Worm (Caenorhabditis elegans): ENCODE data around the gene zfp-1.
A peak's percentile ranks its signal among the peaks of the same experiment; 100 is the strongest.

Gene zfp-1

DNA sequence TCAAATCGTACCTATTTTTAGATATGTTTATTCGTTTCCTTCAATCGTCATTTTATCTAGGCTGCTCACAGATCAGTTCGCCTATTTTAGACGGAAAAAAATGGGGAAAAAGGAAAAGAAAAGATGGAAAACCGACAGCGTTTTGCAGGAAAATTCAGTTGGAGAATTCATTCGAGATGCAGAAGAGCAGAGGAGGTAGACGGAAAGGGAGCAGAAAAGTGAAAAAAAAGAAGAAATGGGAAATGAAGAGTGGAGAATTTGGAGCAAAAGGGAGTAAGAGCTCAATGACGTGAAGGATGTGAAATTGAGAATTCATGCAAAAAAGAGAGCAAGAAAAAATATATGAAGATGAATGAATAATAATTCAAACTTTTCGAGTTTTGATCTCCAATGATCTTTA lies 6.8 kb upstream of the zfp-1 start:
- no peak for TF ChIP-seq dao-5 (tag; optimal IDR thresholded peaks at IDR 0.05)

DNA sequence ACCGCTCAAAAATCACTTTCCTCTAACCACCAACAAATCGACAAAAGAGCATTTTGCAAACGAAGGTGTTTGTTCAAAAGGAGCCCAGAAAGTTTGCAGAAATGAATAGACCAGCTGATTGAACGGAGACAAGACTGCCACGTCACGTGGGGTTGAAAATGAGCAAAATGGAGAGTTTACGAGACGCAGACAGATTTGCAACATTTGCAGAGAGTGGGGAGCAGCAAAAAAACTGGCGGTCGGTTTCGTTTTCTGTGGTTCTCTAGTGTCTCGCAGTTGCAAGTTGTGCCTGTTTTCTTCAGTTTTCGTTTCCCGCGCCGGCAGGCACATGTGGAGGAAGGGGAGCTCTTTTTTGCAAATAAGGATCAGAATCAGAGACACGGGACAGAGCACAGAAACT lies 5.9 kb upstream of the zfp-1 start:
- no peak for TF ChIP-seq W03F9.2 (tag; optimal IDR thresholded peaks at IDR 0.05)
- peak; percentile 21 for TF ChIP-seq him-1 (tag; optimal IDR thresholded peaks at IDR 0.05)

DNA sequence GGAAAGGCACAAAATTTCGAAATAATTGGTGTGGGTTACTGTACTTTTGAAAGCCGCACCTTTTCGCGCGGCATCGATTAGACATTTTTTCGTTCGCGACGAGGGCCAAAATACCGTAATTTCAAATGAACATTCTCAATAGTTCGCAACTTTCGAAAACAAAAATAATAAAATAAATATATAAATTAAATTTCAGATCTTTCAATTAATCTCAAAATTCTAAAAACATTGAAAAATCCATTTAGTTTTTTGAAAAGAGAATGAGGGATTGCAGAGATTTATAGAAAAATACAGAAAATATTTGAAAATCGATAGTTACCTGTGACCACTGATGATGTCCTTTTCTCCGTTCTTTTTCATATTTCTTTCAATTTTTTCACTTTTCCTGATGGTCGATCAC lies 5.3 kb upstream of the zfp-1 start, which contains the start of gene K02D10.8:
TSS of gene K02D10.8 (plus strand) at position 301 of the 400 bp plus-strand sequence.
- TF ChIP-seq him-1 (tag; optimal IDR thresholded peaks at IDR 0.05) (no peak), dao-5 (tag; optimal IDR thresholded peaks at IDR 0.05) (no peak), W03F9.2 (tag; optimal IDR thresholded peaks at IDR 0.05) (no peak)

DNA sequence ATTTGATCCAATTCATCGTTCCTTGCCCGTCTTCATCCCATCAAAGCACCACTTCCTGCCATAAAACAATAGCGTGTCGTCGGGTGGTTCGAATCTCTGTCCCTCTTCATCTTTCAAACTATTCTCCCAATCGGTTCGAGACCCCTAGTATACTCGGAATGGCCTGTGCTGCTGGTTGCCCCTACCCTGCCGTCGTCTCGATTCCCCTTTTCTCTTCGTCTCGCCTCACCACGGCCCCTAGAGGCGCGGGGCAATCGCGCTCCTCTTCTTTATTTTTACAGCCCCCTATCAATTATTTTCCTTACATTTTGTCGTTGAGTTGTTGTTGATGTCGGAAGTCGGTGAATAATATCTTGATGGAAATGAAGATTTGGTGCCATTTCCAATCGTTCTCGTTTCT lies 2.6 kb upstream of the zfp-1 start:
- TF ChIP-seq him-1 (tag; optimal IDR thresholded peaks at IDR 0.05) (peak; percentile 10), W03F9.2 (tag; optimal IDR thresholded peaks at IDR 0.05) (no peak), dao-5 (tag; optimal IDR thresholded peaks at IDR 0.05) (no peak)

DNA sequence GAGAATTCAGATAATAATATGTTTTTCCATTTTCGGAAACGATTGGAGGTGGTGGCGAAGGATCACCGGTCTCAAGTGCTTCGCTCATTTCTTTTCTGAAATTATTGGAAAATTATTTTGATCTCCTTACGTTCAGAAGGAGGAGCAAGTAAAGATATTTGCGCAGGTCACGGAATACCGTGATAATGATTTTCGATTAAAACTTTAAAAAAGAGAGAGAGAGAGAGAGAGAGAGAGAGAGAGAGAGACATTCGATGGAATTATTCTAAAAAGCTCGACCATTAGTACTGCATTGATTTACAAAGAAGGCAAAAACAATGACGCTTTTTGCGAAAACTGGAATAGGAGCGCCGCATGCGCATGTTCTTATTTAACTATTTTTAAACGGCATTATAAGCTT lies 916 bp downstream of the zfp-1 start, which contains the start of gene ztf-1:
TSS of gene ztf-1 (minus strand) at position 101 of the 400 bp plus-strand sequence.
- TF ChIP-seq dao-5 (tag; optimal IDR thresholded peaks at IDR 0.05), result no peak
- TF ChIP-seq W03F9.2 (tag; optimal IDR thresholded peaks at IDR 0.05), result no peak
- TF ChIP-seq him-1 (tag; optimal IDR thresholded peaks at IDR 0.05), result no peak

DNA sequence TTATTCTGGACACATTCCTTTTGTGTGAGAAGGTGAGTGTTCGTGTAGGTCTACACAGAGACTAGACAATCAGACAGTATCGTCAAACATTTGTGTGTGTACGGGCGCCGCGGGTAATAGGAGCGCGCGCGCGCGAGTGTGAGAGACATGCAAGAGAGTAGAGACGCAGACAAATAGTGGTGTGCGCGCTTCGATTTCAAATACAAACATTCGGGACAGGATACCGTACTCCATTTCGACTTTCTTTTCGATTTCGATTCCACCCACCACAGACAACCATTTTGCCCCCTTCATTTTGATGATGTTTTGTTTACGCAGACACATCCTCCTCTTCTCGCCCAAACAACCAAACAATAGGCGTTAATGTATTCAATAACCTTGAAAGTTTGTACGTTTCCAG lies 3.5 kb downstream of the zfp-1 start:
- TF ChIP-seq him-1 (tag; optimal IDR thresholded peaks at IDR 0.05) (no peak), dao-5 (tag; optimal IDR thresholded peaks at IDR 0.05) (no peak), W03F9.2 (tag; optimal IDR thresholded peaks at IDR 0.05) (no peak)

DNA sequence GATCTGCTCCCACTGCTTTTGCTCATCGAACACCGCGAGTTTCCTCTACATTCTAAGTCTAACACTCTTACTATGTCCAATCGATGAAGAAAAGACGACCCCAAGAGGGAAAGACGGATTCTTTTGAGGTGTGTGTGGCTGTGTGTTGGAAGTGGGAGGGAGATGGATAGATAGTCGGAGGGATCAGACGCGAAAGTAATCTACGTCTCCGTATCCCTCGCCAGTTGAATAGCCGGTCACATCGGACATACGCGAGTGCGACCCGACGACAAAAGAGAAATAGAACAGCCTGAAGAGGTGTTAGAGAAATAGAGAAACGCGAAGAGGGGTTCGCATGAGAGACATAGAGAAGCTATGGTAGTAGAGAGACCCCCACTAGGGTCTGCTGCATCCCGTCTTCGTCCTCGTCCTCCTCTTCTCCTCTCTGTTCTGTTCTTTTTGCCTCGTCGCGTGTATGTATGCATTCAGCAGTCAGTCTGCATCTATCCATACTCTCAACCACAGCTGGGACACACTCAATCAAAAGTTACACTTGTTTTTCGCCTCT lies 4.3 kb downstream of the zfp-1 start:
- TF ChIP-seq him-1 (tag; optimal IDR thresholded peaks at IDR 0.05) (peak; percentile 96), W03F9.2 (tag; optimal IDR thresholded peaks at IDR 0.05) (peak; percentile 86), dao-5 (tag; optimal IDR thresholded peaks at IDR 0.05) (peak; percentile 46)

DNA sequence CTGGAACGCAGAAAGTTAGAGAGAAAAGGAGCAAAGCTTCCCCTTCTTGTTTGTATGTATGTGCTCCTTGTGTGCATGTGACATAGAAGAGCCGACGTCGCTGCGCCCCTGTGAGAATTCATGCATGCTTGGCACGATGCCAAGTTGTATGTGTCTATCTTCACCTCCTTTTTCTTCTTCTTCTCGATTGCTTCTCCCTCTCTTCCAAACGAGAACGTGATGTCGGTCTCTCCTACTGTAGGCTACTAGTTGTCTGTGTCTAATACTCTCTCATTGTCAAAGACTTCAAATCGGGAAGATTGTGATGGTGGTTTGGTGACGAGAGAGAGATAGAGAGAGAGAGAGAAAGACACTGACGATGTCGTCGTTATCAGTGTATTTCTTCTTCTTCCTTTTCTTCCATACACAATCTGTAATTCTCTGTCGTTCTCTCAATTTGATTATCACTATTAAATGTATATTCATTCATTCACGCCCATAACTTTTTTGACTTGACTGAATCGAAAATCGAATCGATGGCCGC lies 5.9 kb downstream of the zfp-1 start:
- peak; percentile 77 for TF ChIP-seq him-1 (tag; optimal IDR thresholded peaks at IDR 0.05)
- TF ChIP-seq dao-5 (tag; optimal IDR thresholded peaks at IDR 0.05), result no peak
- TF ChIP-seq W03F9.2 (tag; optimal IDR thresholded peaks at IDR 0.05), result peak; percentile 75

DNA sequence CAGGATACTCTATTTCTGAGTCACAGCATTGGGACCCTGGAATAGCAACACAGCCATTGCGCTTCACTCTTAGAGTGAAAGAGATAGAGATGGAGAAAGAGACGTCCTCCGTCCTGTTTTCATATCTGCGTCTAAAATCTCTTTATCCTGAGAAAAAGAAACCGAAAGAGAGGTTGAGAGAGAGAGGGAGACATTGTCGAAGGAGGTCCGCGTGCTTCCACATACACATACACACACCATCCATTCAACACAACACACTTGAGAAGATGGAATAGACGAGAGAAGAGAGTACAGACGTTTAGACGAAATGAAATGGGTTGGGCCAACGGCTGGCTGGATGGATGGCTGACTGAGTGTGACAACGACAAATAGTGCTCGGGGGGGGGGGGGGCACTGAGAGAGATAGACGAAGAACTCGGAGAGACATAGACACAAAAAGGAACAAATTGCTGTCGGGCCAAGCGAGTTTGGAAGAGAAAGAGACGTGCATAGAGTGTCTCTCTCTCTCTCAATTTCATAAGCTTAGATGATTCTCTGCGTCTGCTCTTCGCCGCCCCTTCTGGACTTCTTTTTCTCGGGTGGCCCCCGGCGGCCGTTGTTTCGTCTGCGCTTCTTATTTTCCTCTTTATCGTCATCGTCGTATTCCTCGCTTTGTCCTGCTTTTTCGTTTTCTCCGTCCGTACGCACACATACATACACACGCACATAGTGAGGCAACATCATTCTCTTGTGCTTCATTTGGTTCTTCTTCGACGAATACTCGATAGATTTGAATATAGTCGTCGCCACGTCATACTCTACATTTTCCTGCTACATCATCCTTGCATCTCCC lies 8.8 kb downstream of the zfp-1 start, which contains the start of gene F54F2.6:
TSS of gene F54F2.6 (minus strand) at position 738 of the 832 bp plus-strand sequence.
- TF ChIP-seq him-1 (tag; optimal IDR thresholded peaks at IDR 0.05), result peak; percentile 88
- peak; percentile 65 for TF ChIP-seq W03F9.2 (tag; optimal IDR thresholded peaks at IDR 0.05)
- no peak for TF ChIP-seq dao-5 (tag; optimal IDR thresholded peaks at IDR 0.05)

DNA sequence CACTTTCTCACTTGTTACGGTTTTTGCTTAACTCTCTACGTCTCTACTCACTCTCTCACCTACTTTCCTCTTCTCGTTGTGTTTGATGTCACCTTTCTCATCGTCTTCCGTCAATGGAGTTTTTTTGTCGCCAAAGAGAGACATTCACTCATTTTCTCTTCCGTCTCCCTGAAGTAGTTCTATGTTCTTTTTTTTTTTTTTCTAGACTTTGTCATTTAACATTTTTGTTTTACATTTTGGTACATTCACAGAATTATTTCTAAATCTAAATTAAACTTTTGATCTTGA lies 9.4 kb downstream of the zfp-1 start:
- TF ChIP-seq W03F9.2 (tag; optimal IDR thresholded peaks at IDR 0.05) (no peak), dao-5 (tag; optimal IDR thresholded peaks at IDR 0.05) (no peak), him-1 (tag; optimal IDR thresholded peaks at IDR 0.05) (no peak)

DNA sequence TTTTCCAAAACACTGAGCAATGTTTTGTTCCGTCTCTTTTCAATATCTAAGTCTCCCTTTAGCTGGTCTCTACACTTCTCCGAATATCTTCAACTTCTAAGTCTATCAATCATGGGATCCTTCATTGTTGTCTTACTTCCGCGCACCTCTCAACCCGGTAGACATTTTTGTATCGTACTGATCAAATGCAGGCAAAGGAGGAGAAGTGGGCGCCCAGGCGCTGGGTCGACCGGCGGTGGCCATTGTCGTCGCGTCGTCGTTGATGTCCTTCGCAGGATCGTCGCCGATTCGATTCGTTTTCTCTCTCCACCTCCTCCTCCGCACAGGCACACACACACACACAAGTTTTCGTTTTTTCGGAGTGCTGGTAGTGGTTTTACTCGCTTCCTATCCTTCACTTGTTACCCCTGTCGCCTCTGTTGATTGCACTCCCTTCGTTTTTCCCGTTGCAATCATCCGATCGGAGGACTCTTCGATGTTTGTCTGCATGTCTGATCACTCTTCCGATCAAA lies 10.1 kb downstream of the zfp-1 start:
- TF ChIP-seq W03F9.2 (tag; optimal IDR thresholded peaks at IDR 0.05), result no peak

DNA sequence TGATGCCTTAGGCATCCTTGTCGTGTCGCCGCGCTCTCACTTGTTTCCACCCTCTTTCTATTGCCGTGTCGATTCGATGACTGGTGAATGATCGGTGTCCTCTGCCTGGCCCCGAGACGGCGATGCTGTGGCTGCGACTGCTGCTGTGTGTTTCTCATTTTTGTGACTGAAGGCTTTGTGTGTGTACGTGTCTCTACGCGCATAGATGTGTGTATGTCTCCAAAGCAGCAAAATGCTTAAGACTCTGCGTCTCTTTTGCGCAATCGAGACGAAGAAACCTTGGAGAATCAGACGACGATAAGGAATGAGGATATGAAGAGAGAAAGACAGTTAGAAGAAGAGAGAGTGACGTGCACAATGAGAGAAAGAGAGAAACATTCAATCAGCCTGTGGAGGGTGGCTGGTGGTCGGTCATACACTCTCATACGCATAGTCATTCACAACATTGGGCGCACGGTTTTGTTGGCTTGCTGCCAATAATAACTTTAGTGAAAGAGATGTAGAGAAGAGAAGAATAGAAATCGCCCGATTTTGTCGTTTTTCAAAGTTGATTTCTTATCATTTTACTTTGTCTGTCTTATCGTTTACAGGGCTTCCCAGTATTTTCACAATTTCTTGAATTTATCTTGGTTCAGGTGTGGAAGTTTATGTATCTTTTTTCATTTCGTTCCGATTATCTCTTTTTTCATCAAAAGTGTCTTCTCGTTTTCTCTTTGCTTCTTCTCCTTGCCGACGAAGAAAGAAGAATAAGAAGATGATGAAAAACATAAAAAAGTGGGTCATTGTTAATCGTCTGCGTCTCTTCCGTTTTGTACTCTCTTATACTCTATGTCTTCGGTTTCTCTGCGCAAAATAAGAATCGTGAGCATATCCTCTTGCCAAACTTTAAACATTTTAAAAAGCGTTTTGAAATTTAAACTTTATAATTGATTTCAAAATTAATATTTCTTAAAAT lies 10.8 kb downstream of the zfp-1 start:
- TF ChIP-seq W03F9.2 (tag; optimal IDR thresholded peaks at IDR 0.05) (peak; percentile 66), dao-5 (tag; optimal IDR thresholded peaks at IDR 0.05) (peak; percentile 55), him-1 (tag; optimal IDR thresholded peaks at IDR 0.05) (peak; percentile 56)

DNA sequence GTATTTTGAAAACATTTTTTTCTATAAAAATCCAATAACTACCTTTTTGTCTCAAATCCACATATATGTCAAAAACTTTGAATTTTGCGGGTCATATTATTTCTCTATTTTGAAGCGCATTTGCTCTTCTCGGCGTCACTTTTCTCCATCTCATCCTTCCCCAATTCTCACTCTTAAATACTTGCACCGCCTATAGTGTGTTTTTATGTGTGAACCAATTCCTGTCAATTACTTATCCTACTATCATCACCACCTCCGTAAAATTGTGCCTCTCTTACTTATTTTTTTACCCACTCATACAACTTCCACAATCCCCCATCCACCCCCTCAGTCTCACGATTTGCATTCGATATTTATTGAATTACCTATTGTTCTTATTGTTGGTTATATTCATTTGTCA lies 14.5 kb downstream of the zfp-1 start:
- TF ChIP-seq W03F9.2 (tag; optimal IDR thresholded peaks at IDR 0.05) (no peak), dao-5 (tag; optimal IDR thresholded peaks at IDR 0.05) (no peak), him-1 (tag; optimal IDR thresholded peaks at IDR 0.05) (no peak)
